Worm (Caenorhabditis elegans) whole organism, L3 larva: ENCODE data around the gene C40H1.7.

Source experiments
- R02D3.7 ChIP-seq: fragments of 150-350 bp; optimal IDR thresholded peaks from 2 replicates; lab custom pipeline; 2014; ENCODE audit warnings: missing biosample characterization, missing genetic modification characterization
- ZK546.5 ChIP-seq: sonication (generic microtip); optimal IDR thresholded peaks from 2 replicates; lab custom pipeline; 2017; ENCODE audit warnings: missing biosample characterization, missing genetic modification characterization
- aly-2 ChIP-seq: fragments of 150-350 bp; optimal IDR thresholded peaks from 2 replicates; lab custom pipeline; 2014; ENCODE audit warnings: missing biosample characterization, missing genetic modification characterization
- ama-1 ChIP-seq: fragments of 150-350 bp; optimal IDR thresholded peaks from 2 replicates; lab custom pipeline; 2018
- ceh-16 ChIP-seq: sonication (generic microtip); optimal IDR thresholded peaks from 2 replicates; lab custom pipeline; 2017; ENCODE audit warnings: missing biosample characterization, missing genetic modification characterization
- ceh-28 ChIP-seq: fragments of 150-350 bp; optimal IDR thresholded peaks from 2 replicates; lab custom pipeline; 2014; ENCODE audit warnings: missing biosample characterization, missing genetic modification reagents, missing genetic modification characterization
- ceh-82 ChIP-seq: fragments of 150-350 bp; optimal IDR thresholded peaks from 2 replicates; lab custom pipeline; 2014; ENCODE audit warnings: missing biosample characterization, missing genetic modification characterization
- ceh-9 ChIP-seq: sonication (generic microtip); optimal IDR thresholded peaks from 2 replicates; lab custom pipeline; 2018; ENCODE audit warnings: missing biosample characterization, missing genetic modification characterization
- daf-12 ChIP-seq: fragments of 150-350 bp; optimal IDR thresholded peaks from 2 replicates; lab custom pipeline; 2014; ENCODE audit warnings: missing biosample characterization, missing genetic modification reagents, missing genetic modification characterization
- egl-5 ChIP-seq: fragments of 150-350 bp; optimal IDR thresholded peaks from 2 replicates; lab custom pipeline; 2017; ENCODE audit warnings: missing biosample characterization, missing genetic modification reagents, missing genetic modification characterization, inconsistent platforms
- elt-1 ChIP-seq: fragments of 150-350 bp; optimal IDR thresholded peaks from 2 replicates; lab custom pipeline; 2014; ENCODE audit warnings: missing biosample characterization, missing genetic modification characterization
- elt-2 ChIP-seq: sonication (generic microtip); optimal IDR thresholded peaks from 2 replicates; lab custom pipeline; 2016; ENCODE audit warnings: missing genetic modification reagents, mild to moderate bottlenecking, missing genetic modification characterization, missing compliant biosample characterization
- elt-3 ChIP-seq, 3 experiments: fragments of 150-350 bp in 1 of 3; sonication (generic microtip) in 2 of 3; optimal IDR thresholded peaks; 2 replicates in 2 of 3; 4 replicates in 1 of 3; lab custom pipeline; 2014 to 2017; ENCODE audit warnings: missing biosample characterization in 3 of 3, missing genetic modification characterization in 3 of 3
- fkh-10 ChIP-seq: sonication (generic microtip); optimal IDR thresholded peaks from 2 replicates; lab custom pipeline; 2017; ENCODE audit warnings: missing biosample characterization, missing genetic modification reagents, missing genetic modification characterization
- fkh-2 ChIP-seq: fragments of 150-350 bp; optimal IDR thresholded peaks from 2 replicates; lab custom pipeline; 2014; ENCODE audit warnings: missing biosample characterization, missing genetic modification reagents, missing genetic modification characterization
- fos-1 ChIP-seq: fragments of 150-350 bp; optimal IDR thresholded peaks from 2 replicates; lab custom pipeline; 2014; ENCODE audit warnings: missing biosample characterization, missing genetic modification characterization
- hmg-11 ChIP-seq: sonication (generic microtip); optimal IDR thresholded peaks from 2 replicates; lab custom pipeline; 2016; ENCODE audit warnings: missing genetic modification characterization, missing compliant biosample characterization
- jun-1 ChIP-seq: fragments of 150-350 bp; optimal IDR thresholded peaks from 2 replicates; lab custom pipeline; 2014; ENCODE audit warnings: missing biosample characterization, missing genetic modification reagents, missing genetic modification characterization
- lin-15B ChIP-seq: fragments of 150-350 bp; optimal IDR thresholded peaks from 2 replicates; lab custom pipeline; 2014; ENCODE audit warnings: missing biosample characterization, missing genetic modification characterization
- lin-39 ChIP-seq: fragments of 150-350 bp; optimal IDR thresholded peaks from 2 replicates; lab custom pipeline; 2018; ENCODE audit warnings: missing biosample characterization, missing genetic modification reagents, missing genetic modification characterization
- mdl-1 ChIP-seq: fragments of 150-350 bp; optimal IDR thresholded peaks from 2 replicates; lab custom pipeline; 2014; ENCODE audit warnings: missing biosample characterization, missing genetic modification characterization
- mml-1 ChIP-seq: fragments of 150-350 bp; sonication (generic microtip); optimal IDR thresholded peaks from 3 replicates; lab custom pipeline; 2014; ENCODE audit warnings: missing biosample characterization, missing genetic modification characterization
- nfya-1 ChIP-seq: sonication (generic microtip); optimal IDR thresholded peaks from 2 replicates; lab custom pipeline; 2017; ENCODE audit warnings: missing genetic modification characterization, mild to moderate bottlenecking, missing compliant biosample characterization, antibody characterized with exemption, moderate library complexity; ENCODE audit not compliant: insufficient read depth
- nhr-12 ChIP-seq: fragments of 150-350 bp; optimal IDR thresholded peaks from 2 replicates; lab custom pipeline; 2014; ENCODE audit warnings: missing biosample characterization, missing genetic modification characterization
- nhr-23 ChIP-seq: fragments of 150-350 bp; optimal IDR thresholded peaks from 2 replicates; lab custom pipeline; 2014; ENCODE audit warnings: missing biosample characterization, missing genetic modification reagents, missing genetic modification characterization
- nhr-237 ChIP-seq: fragments of 150-350 bp; optimal IDR thresholded peaks from 2 replicates; lab custom pipeline; 2014; ENCODE audit warnings: missing biosample characterization, missing genetic modification characterization
- nhr-25 ChIP-seq: sonication (generic microtip); optimal IDR thresholded peaks from 2 replicates; lab custom pipeline; 2017; ENCODE audit warnings: missing biosample characterization, missing genetic modification characterization
- nhr-43 ChIP-seq: sonication (generic microtip); optimal IDR thresholded peaks from 2 replicates; lab custom pipeline; 2016; ENCODE audit warnings: mild to moderate bottlenecking, missing genetic modification characterization, missing compliant biosample characterization; ENCODE audit not compliant: poor library complexity, severe bottlenecking
- nhr-67 ChIP-seq: fragments of 150-350 bp; optimal IDR thresholded peaks from 2 replicates; lab custom pipeline; 2014; ENCODE audit warnings: missing biosample characterization, missing genetic modification characterization
- nhr-77 ChIP-seq: fragments of 150-350 bp; optimal IDR thresholded peaks from 2 replicates; lab custom pipeline; 2014; ENCODE audit warnings: missing biosample characterization, missing genetic modification characterization
- pha-4 ChIP-seq: fragments of 150-350 bp; optimal IDR thresholded peaks from 2 replicates; lab custom pipeline; 2014; ENCODE audit warnings: missing biosample characterization, missing genetic modification reagents, missing genetic modification characterization
- pqm-1 ChIP-seq: fragments of 150-350 bp; optimal IDR thresholded peaks from 2 replicates; lab custom pipeline; 2017; ENCODE audit warnings: missing biosample characterization, missing genetic modification characterization, inconsistent platforms
- sea-2 ChIP-seq: fragments of 150-350 bp; sonication (generic microtip); optimal IDR thresholded peaks from 4 replicates; lab custom pipeline; 2014; ENCODE audit warnings: missing biosample characterization, missing genetic modification reagents, missing genetic modification characterization
- skn-1 ChIP-seq: fragments of 150-350 bp; optimal IDR thresholded peaks from 2 replicates; lab custom pipeline; 2014; ENCODE audit warnings: missing biosample characterization, missing genetic modification characterization
- snpc-4 ChIP-seq: fragments of 150-350 bp; optimal IDR thresholded peaks from 2 replicates; lab custom pipeline; 2014; ENCODE audit warnings: missing biosample characterization, missing genetic modification characterization
- zag-1 ChIP-seq: fragments of 150-350 bp; optimal IDR thresholded peaks from 2 replicates; lab custom pipeline; 2014; ENCODE audit warnings: missing biosample characterization, missing genetic modification characterization
- ztf-4 ChIP-seq: fragments of 150-350 bp; optimal IDR thresholded peaks from 2 replicates; lab custom pipeline; 2014; ENCODE audit warnings: missing biosample characterization, missing genetic modification characterization

Gene C40H1.7

DNA sequence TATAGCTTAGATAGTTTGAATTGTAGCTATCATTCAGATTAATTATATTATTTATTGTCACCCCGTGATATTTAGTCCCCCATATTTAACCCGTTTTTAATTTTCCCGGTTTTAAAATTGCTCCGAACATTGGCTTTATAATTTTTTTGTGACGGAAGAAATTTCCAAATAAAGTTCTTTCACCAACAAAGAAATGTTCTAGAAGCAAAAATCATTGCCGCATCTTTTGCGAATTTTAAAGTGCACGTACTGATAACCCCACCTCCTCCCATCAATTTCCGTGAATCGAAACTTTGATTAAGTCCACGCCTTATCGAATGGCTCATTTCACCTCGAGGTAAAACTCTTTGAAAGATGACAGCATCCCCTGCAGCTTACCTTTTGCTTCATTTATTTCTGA is at the start of gene C40H1.7:
TSS of gene C40H1.7 (plus strand) at position 301 of the 400 bp plus-strand sequence.
- no peak for TF ChIP-seq nhr-77
- peak; percentile 34 for TF ChIP-seq elt-2

ce11 chrIII:9277803-9278202 is 47.0 kb upstream of the C40H1.7 start:
- TF ChIP-seq nhr-25 (peak; percentile 5), elt-3 (tag; optimal IDR thresholded peaks at IDR 0.05; lab: Kevin White, UChicago) (peak in 1 of 3 experiments; percentile 89), sea-2 (GFP tag; lab: Kevin White, UChicago) (no peak), ceh-28 (no peak), pha-4 (tag; lab: Kevin White, UChicago) (no peak), lin-15B (no peak), nhr-23 (tag; lab: Kevin White, UChicago) (peak; percentile 7), elt-1 (tag; lab: Kevin White, UChicago) (no peak)

DNA sequence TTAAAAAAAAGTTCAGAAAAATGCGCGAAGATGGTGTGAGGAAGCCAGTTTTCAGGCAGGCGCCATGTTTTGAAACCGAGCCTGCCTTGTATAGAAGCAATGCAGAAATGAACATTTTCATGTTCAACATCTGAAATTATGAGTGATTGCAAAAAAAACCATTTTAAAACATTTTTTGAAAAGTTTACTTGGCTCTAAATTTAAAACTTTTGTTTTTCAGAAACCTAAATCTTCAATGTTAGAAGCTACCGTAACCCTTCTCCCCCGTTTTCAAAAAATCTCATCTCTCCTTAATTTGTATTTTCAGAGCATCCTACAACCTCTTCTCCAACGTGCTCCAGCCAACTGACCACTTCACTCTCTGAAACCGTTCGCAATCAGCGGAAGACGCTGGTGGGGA is 43.3 kb upstream of the C40H1.7 start, which contains the start of gene fozi-1:
TSS of gene fozi-1 (plus strand) at position 301 of the 400 bp plus-strand sequence.
- TF ChIP-seq nhr-43 (tag; lab: Kevin White, UChicago) (no peak), aly-2 (tag; lab: Kevin White, UChicago) (no peak), fkh-2 (tag; lab: Kevin White, UChicago) (no peak), nhr-67 (no peak), hmg-11 (tag; lab: Kevin White, UChicago) (no peak), ama-1 (lab: Kevin White, UChicago) (no peak)

ce11 chrIII:9288540-9288939 is 36.3 kb upstream of the C40H1.7 start:
- TF ChIP-seq nhr-23 (tag; lab: Kevin White, UChicago) (no peak), ceh-82 (no peak), elt-2 (peak; percentile 44), pha-4 (tag; lab: Kevin White, UChicago) (peak; percentile 2)

DNA sequence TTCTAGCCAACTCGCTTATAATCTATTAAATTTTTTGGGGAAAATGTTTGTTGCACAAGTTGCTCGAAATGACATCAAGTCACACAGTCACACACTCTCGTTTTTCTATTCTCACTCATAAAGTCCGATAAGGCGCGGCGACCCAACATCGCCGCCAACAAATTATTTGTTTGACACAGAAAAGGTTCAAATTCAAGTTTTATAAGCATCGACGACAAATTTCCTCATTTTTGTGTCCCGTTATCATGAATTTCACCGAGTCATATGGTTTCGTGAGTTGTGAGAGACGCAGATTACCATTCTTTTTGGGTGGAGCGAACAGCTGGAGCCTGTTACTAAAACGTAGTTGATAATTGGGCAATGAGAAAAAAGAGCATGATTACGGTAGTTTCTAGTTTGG is 35.0 kb upstream of the C40H1.7 start:
- no peak for TF ChIP-seq hmg-11 (tag; lab: Kevin White, UChicago)
- no peak for TF ChIP-seq ZK546.5 (tag; lab: Kevin White, UChicago)
- no peak for TF ChIP-seq nhr-67
- no peak for TF ChIP-seq snpc-4
- no peak for TF ChIP-seq ceh-28
- TF ChIP-seq egl-5 (tag; lab: Kevin White, UChicago) = no peak
- TF ChIP-seq zag-1 (tag; lab: Kevin White, UChicago) = no peak
- TF ChIP-seq mml-1 (tag; lab: Kevin White, UChicago) = no peak
- no peak for TF ChIP-seq nhr-77
- peak; percentile 96 for TF ChIP-seq elt-2
- TF ChIP-seq ceh-9 = no peak
- TF ChIP-seq daf-12 (tag; lab: Kevin White, UChicago) = no peak
- peak; percentile 27 for TF ChIP-seq nfya-1 (tag; lab: Kevin White, UChicago)
- TF ChIP-seq nhr-43 (tag; lab: Kevin White, UChicago) = no peak
- TF ChIP-seq pqm-1 = peak; percentile 94
- TF ChIP-seq lin-39 (tag; lab: Kevin White, UChicago) = no peak
- TF ChIP-seq mdl-1 (tag; lab: Kevin White, UChicago) = no peak
- no peak for TF ChIP-seq fkh-2 (tag; lab: Kevin White, UChicago)
- TF ChIP-seq jun-1 (tag; lab: Kevin White, UChicago) = peak; percentile 9
- no peak for TF ChIP-seq R02D3.7
- TF ChIP-seq ceh-16 (tag; lab: Kevin White, UChicago) = no peak
- TF ChIP-seq nhr-237 (tag; lab: Kevin White, UChicago) = no peak
- no peak for TF ChIP-seq skn-1 (tag; lab: Kevin White, UChicago)
- TF ChIP-seq ama-1 (lab: Kevin White, UChicago) = no peak
- TF ChIP-seq elt-1 (tag; lab: Kevin White, UChicago) = no peak
- no peak for TF ChIP-seq nhr-12 (tag; lab: Kevin White, UChicago)
- no peak for TF ChIP-seq fos-1 (tag; lab: Kevin White, UChicago)
- TF ChIP-seq aly-2 (tag; lab: Kevin White, UChicago) = no peak
- TF ChIP-seq fkh-10 (GFP tag; lab: Kevin White, UChicago) = no peak
- no peak for TF ChIP-seq ztf-4 (tag; lab: Kevin White, UChicago)
